Worm (Caenorhabditis elegans): ENCODE results near the gene F09F9.1.

Gene F09F9.1

DNA sequence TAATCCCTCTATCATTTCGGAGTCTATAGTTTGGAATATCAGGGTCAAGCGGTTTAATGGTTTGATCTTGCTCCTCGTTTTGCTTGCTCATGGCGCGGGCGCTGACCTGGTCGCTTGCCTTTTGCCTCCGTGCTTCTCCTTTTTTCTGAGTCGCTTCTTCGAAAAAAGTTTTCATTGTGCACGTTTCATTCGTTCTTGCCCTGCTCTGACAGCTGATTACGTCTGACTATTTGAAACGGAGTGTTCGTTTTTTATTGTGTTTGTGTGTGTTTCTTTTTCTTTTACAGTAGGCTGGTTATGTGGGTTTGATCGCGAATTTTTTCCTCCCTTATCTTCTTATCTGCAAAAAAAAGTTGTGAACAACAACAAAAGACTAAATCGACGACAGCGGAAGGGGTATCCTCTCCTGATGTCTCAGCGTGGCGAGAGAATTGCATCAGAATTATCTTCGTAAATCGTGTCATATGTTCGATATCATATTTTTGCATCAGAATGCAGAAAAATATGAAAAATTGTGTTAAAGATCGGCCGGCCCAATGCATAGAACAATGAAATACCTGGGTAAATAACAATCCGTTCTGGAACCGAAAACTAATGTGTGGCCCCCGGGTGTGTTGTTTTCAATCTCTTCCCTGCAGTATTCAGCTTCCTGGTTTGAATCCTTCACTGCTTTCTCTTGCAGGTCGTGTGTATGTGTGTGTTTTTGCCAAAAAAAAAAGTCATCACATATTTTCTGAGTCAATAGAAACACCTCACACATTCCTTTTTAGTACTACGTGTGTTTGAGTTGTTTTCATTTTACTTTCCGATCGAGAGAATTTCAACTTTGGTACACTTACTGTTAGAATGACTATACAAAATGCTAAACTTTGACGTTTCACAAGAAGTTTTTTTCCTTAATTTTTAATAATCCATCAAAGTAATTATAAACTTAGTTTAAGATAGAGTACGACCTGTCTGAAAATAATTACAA, 24.8 kb downstream of the F09F9.1 start, which contains the start of gene ZK470.4:
ZK470.4 (minus strand) TSS at position 175 of the 973 bp plus-strand sequence.
- TF ChIP-seq W03F9.2 (tag; optimal IDR thresholded peaks at IDR 0.05) (peak; percentile 11), dao-5 (tag; optimal IDR thresholded peaks at IDR 0.05) (no peak)

DNA sequence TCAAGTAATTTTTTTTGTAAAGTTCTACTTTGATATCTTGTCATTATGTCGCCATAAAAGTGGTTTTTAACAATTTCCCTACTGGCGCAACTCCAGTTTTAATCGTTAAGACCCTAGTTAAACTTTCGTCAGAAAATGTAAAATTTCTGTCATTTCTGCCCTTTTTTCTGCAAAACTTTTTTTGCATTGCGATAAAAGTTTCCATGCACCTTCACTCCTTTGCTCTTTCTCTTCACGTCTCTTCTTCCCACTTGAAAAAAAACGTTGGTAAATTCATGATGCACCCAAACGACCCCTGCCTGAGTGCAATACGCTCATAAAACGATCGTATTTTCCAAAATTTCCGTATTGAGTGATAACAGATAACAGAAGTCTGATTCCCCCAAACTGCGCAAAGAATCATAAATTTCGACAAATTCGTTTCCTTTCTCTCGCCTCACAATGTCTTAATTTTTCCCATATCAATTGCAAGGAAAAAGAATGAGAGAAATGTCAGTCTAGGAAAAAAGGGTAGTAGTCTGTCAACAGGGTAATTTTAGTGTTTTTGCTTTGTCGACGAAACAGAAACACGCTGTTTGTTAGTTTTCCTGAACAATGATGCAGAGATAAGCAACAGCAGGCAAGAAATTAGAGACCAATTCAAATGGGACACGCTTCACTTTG, 25.8 kb downstream of the F09F9.1 start:
- no peak for TF ChIP-seq W03F9.2 (tag; optimal IDR thresholded peaks at IDR 0.05)
- no peak for TF ChIP-seq dao-5 (tag; optimal IDR thresholded peaks at IDR 0.05)
- TF ChIP-seq him-1 (tag; optimal IDR thresholded peaks at IDR 0.05), result no peak

DNA sequence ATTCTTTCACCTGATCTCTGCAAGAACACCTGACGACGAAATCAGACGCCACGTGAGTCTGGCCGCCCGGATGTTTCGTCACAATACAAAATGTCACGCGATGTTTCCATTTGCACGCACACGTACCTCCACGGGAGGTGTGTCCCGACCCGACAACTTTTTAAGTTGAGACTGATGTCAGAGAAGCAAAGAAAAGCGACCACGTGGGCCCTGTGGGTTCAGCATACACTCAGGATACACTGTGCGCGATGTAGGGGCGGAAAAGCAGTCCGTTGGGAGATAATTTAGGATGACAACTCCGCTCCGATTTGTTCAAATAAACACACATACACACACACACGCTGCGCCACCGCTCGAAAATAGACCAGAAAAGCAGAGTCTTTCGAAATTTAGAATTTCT, 27.1 kb downstream of the F09F9.1 start:
- TF ChIP-seq dao-5 (tag; optimal IDR thresholded peaks at IDR 0.05), result no peak
- no peak for TF ChIP-seq him-1 (tag; optimal IDR thresholded peaks at IDR 0.05)
- no peak for TF ChIP-seq W03F9.2 (tag; optimal IDR thresholded peaks at IDR 0.05)

DNA sequence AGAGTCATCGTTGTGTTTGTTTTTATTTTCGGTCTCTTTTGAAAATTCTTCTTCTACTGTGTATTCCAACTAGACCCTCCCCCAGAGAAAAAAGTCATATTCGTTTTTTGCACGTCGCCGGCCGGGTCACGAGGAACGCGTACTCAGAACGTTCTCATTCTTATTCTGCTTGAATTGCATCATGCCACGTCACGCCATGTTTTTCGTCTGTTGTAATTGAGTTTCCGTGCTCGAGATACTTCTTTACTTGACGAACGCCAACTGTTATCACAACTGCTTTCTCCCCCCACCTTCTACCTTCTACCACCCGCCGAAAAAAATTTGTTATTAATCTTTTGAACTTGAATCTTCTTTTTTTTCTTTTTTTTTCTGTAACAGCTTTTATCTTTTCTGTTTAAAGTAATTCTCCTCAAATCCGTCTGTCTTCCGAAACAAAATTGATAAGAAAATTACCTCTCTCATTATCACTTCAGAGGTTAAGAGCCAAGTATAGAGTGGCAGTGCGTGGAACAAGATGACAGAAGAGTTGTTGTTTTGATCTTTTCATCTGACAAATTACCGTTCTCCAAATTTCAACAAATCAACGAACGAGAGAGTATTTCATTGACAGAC, 27.6 kb downstream of the F09F9.1 start:
- TF ChIP-seq W03F9.2 (tag; optimal IDR thresholded peaks at IDR 0.05), result no peak
- no peak for TF ChIP-seq him-1 (tag; optimal IDR thresholded peaks at IDR 0.05)
- no peak for TF ChIP-seq dao-5 (tag; optimal IDR thresholded peaks at IDR 0.05)

DNA sequence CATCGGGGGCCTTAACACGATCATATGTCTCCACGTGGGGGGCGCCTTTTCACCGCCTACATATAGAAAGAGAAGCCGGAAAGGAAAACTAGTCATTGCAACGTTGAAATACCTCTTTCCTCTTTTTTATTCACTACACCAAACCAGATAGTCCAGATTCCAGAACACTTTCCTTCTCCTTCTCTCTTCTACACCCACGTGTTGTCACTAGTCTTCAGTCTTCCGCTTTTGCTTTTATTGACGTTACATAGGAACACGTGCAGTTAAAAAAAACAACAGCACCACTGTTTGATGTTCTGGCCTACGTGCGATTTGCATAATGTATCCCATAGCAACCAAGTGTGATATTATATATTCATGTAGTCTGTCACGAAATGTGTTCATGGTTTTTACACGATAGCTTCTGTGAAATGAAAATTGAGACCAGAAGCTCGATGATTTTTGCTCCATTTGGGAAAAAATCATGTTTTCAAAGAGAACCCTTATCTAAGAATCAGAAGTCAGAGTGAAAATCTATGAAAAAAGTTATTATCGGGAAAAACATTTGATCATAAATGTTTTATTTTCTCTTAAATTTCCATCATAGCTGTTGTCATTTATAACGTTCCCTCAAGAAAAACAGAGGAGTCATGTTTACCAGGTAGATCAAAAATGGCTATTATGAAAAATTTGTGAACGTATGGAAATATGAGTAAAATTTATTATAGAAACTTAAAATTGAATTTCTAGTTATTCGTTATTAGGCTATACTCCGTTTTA, 28.3 kb downstream of the F09F9.1 start:
- TF ChIP-seq dao-5 (tag; optimal IDR thresholded peaks at IDR 0.05) (no peak), W03F9.2 (tag; optimal IDR thresholded peaks at IDR 0.05) (no peak), him-1 (tag; optimal IDR thresholded peaks at IDR 0.05) (no peak)

DNA sequence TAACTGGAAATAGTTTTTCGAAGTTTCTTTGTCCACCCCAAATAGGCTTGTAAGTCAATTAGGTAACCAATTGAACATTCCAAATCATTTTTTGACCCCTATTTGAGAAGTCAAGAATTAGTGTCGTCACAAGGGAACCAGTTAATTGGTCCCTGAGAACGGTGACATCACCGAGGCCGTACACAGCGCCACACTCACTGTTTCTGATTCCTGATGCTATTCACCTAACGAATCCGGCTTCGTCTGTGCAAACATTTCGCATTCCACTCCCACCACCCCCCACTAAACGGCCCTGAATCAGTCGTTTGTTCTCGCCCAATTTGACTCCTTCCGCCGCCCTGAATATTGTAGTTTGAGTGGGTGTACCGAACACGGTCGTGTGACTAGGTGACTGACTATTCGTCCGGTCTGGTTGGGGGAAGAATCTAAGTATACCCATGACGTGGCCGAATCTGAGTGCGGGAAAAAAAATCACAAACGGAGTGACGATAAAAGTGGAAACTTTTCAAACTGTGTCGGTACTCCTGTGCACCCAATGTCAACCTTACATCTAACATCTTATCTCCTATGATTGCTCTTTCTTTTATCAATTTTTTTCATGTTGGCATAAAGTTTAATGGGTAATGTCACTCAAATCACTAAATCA, 29.1 kb downstream of the F09F9.1 start:
- TF ChIP-seq W03F9.2 (tag; optimal IDR thresholded peaks at IDR 0.05), result no peak
- no peak for TF ChIP-seq him-1 (tag; optimal IDR thresholded peaks at IDR 0.05)
- no peak for TF ChIP-seq dao-5 (tag; optimal IDR thresholded peaks at IDR 0.05)

DNA sequence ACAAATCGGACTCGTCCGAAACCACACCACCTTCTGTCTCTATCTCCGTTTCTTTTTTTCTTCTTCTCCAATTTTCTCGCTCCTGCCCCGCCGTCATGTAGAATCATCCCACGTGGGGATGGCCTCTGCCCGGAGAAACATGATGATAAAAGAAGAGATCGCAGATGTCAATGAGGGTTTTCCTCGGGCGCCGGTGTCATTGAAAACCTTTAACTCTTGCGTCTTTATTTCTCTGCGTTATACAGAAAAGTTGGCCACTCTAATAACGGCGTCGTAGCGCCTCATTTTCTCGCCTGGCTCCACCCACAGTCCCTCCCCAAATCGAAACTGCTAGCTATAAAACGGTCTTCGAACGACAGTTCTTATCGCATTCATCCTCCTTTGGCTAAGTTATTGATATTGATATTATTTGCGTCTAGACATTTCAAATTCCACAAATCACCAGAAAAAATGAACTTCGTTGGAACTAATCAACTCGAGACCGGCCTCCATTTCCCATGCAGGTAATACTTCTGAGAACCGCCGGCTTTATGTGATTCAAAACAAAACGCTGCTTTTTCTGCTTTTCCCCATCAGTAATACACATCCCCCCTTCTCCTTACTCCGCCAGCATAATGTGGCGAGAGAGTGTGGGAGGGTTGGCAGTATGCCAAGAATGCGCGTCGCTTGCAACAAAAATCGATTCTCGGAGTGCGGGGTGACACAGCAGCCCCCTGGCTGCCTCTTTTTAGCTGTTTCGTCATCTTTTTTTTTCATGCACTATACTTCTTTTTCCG, 30.1 kb downstream of the F09F9.1 start:
- TF ChIP-seq dao-5 (tag; optimal IDR thresholded peaks at IDR 0.05) (peak; percentile 50), him-1 (tag; optimal IDR thresholded peaks at IDR 0.05) (peak; percentile 82), W03F9.2 (tag; optimal IDR thresholded peaks at IDR 0.05) (no peak)

DNA sequence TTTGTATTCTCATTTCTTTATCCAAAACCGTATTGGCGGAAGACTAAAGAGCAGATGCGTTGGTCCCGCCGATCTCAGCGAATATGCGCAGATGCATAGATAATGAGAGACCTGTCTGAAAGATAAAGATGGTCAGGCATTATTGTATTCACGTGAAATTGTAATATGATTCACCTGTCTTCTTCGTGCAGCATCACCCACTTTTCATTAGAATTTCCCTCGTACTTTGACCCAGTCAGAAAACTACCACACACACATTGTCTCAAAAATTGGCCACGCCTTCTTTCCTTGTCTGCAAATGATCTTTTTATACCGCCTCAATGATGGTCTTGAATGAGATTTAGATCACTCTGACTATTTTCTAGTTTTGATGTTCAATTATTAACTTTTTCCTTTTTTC, 30.9 kb downstream of the F09F9.1 start:
- no peak for TF ChIP-seq W03F9.2 (tag; optimal IDR thresholded peaks at IDR 0.05)
- no peak for TF ChIP-seq dao-5 (tag; optimal IDR thresholded peaks at IDR 0.05)
- no peak for TF ChIP-seq him-1 (tag; optimal IDR thresholded peaks at IDR 0.05)

DNA sequence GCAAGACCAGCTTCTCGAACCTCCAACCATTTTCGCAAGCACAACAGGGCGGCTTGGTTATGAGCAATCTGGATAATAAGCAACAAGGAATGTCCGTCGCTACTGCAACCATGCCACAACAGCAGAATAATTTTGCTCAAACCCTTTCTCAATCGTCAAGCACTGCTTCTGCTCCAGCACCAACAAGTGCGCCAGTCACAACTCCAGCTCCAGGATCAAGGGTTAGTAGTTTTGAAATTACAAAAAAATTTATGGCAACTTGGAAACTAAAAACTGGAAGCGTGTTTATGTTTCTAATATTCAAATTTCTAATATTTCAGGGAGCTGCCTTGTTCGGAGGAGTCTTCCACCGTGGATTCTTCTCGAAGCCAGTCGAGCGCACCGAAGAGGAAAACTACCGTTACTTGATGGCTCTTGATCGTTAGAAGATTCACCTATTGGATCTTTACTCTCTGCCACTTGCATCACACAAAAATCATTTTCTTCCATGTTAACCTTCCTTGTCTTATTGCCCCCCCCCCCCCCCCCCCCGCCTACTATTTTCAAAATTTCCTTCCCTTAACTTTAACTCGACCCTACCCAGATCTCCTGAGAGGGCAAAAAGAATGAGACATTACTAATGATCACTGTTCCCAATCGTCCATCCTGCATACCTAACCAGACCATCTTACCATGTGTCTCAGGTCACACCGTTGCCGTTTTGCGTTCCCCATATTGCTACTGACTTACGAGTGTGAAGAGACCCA, 31.8 kb downstream of the F09F9.1 start:
- TF ChIP-seq W03F9.2 (tag; optimal IDR thresholded peaks at IDR 0.05) (no peak), dao-5 (tag; optimal IDR thresholded peaks at IDR 0.05) (no peak), him-1 (tag; optimal IDR thresholded peaks at IDR 0.05) (no peak)

DNA sequence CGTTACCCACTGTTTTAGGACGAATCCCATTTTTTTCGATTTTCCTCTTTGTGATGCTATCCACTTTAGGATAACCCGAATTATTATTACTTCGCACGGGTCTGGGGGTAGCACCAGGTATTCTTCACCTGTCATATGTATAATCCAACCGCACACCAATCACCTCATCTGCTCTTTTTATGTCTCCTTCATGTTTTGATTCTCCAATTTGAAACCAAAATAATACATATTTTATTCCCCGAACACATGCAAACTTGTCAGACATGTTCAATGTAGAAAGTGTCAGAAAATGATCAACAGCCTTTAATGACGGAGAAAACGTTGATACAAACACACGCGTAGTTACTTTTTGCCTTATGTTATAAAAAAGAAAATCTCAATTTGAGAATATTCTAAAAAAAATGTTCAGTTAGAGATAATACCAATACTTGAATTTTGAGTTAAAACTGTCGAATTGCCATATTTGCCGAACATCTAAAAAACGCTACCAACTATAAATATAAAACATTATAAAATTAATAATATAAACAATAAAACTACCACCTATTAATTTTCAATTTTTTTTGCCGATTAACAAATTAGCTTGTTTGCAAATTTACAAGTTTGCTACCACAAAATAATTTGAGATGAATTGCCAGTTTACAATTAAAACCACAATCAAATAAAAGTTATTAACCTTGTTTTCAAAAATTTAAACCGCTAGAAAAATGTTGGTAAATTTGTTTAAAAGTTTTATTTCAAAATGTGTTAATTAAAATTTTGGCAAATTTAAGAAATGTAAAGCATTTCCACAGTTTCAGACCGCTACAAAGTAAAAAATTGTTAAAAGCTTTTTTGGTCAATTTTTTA, 32.7 kb downstream of the F09F9.1 start:
- TF ChIP-seq dao-5 (tag; optimal IDR thresholded peaks at IDR 0.05), result no peak
- peak; percentile 14 for TF ChIP-seq W03F9.2 (tag; optimal IDR thresholded peaks at IDR 0.05)
- peak; percentile 20 for TF ChIP-seq him-1 (tag; optimal IDR thresholded peaks at IDR 0.05)
